Worm (Caenorhabditis elegans) whole organism, early embryonic: Measurements from ENCODE around the gene col-133.

ENCODE experiments used
- B0310.2 ChIP-seq: sonication (generic microtip); optimal IDR thresholded peaks from 2 replicates; lab custom pipeline; 2016; ENCODE audit warnings: mild to moderate bottlenecking, missing genetic modification characterization, missing compliant biosample characterization
- F13C5.2 ChIP-seq: sonication (generic microtip); optimal IDR thresholded peaks from 2 replicates; lab custom pipeline; 2017; ENCODE audit warnings: mild to moderate bottlenecking, missing genetic modification characterization, inconsistent platforms, missing compliant biosample characterization
- aly-1 ChIP-seq: sonication (generic microtip); optimal IDR thresholded peaks from 2 replicates; lab custom pipeline; 2016; ENCODE audit warnings: missing genetic modification characterization, missing compliant biosample characterization
- ama-1 ChIP-seq: fragments of 150-350 bp; optimal IDR thresholded peaks from 2 replicates; lab custom pipeline; 2014
- ceh-13 ChIP-seq: fragments of 200-800 bp; sonication (Bioruptor generic); optimal IDR thresholded peaks from 2 replicates; lab custom pipeline; 2018; ENCODE audit warnings: mild to moderate bottlenecking, missing genetic modification characterization, missing compliant biosample characterization
- ceh-36 ChIP-seq: sonication (generic microtip); optimal IDR thresholded peaks from 2 replicates; lab custom pipeline; 2016; ENCODE audit warnings: missing genetic modification characterization, inconsistent platforms, missing compliant biosample characterization
- ets-7 ChIP-seq: sonication (generic microtip); optimal IDR thresholded peaks from 2 replicates; lab custom pipeline; 2016; ENCODE audit warnings: missing genotype, missing genetic modification characterization, missing compliant biosample characterization
- flt-1 ChIP-seq: fragments of 200-800 bp; sonication (Bioruptor generic); IDR thresholded peaks from 2 replicates; pipeline ENCODE4 v1.3.6; 2022; ENCODE audit warnings: missing genetic modification characterization, missing compliant biosample characterization
- hmbx-1 ChIP-seq: sonication (generic microtip); optimal IDR thresholded peaks from 2 replicates; lab custom pipeline; 2016; ENCODE audit warnings: mild to moderate bottlenecking, missing genetic modification characterization, missing compliant biosample characterization
- hmg-4 ChIP-seq: fragments of 200-800 bp; sonication (Bioruptor generic); optimal IDR thresholded peaks from 2 replicates; lab custom pipeline; 2018; ENCODE audit warnings: mild to moderate bottlenecking, missing genetic modification characterization, missing compliant biosample characterization
- hnd-1 ChIP-seq: sonication (generic microtip); optimal IDR thresholded peaks from 2 replicates; lab custom pipeline; 2016; ENCODE audit warnings: missing genetic modification characterization, missing compliant biosample characterization
- pes-1 ChIP-seq: fragments of 200-800 bp; sonication (Bioruptor generic); IDR thresholded peaks from 2 replicates; pipeline ENCODE4 v1.3.6; 2022; ENCODE audit warnings: missing genetic modification reagents, missing genetic modification characterization, missing compliant biosample characterization
- scrt-1 ChIP-seq: fragments of 200-800 bp; sonication (Bioruptor generic); IDR thresholded peaks from 2 replicates; pipeline ENCODE4 v1.3.6; 2022; ENCODE audit warnings: missing genetic modification characterization, missing compliant biosample characterization
- sea-1 ChIP-seq: fragments of 200-800 bp; sonication (Bioruptor generic); conservative IDR thresholded peaks from 2 replicates; pipeline ENCODE4 v1.3.6; 2022; ENCODE audit warnings: missing genetic modification characterization, missing compliant biosample characterization
- tbx-11 ChIP-seq: fragments of 200-800 bp; sonication (Bioruptor generic); IDR thresholded peaks from 2 replicates; pipeline ENCODE4 v1.3.6; 2022; ENCODE audit warnings: missing genetic modification characterization, missing compliant biosample characterization
- tbx-37 ChIP-seq: fragments of 200-800 bp; sonication (Bioruptor generic); conservative IDR thresholded peaks from 2 replicates; pipeline ENCODE4 v1.3.6; 2022; ENCODE audit warnings: missing genetic modification reagents, missing genetic modification characterization, missing compliant biosample characterization
- tra-4 ChIP-seq: sonication (generic microtip); optimal IDR thresholded peaks from 2 replicates; lab custom pipeline; 2017; ENCODE audit warnings: missing genetic modification characterization, missing compliant biosample characterization

col-133 gene

ce11 chrIV:14066403-14066802 is 32.8 kb downstream of the col-133 start:
- TF ChIP-seq flt-1 (no peak), ama-1 (lab: Kevin White, UChicago) (no peak), hmbx-1 (tag; lab: Kevin White, UChicago) (no peak)

DNA sequence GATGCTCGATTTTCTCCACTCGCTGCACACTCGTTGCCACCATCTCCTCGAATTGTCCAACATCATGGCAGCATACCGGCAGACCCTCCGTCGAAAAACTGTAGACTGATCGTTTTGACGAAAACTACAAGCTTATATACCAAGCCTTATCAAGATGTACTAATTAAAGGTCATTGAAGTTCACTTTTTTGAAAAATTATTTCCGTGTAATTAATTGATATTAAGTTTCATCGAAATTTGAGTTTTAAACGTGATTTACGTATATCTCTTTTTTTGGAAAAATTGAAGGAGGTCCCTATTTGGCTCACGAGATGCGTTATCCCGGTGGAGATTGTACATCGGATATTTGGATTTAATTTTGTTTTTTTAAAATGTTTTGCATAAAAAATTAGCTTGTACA is 38.5 kb downstream of the col-133 start, which contains the start of gene Y37A1B.4:
TSS of gene Y37A1B.4 (minus strand) at position 101 of the 400 bp plus-strand sequence.
- no peak for TF ChIP-seq hmg-4 (GFP tag; lab: Kevin White, UChicago)
- no peak for TF ChIP-seq F13C5.2
- TF ChIP-seq ets-7 (tag; lab: Kevin White, UChicago) = no peak
- TF ChIP-seq aly-1 (tag; lab: Kevin White, UChicago) = no peak
- no peak for TF ChIP-seq hmbx-1 (tag; lab: Kevin White, UChicago)
- no peak for TF ChIP-seq tbx-37 (GFP tag; lab: Robert Waterston, UW)
- no peak for TF ChIP-seq ceh-13
- TF ChIP-seq ama-1 (lab: Kevin White, UChicago) = no peak
- no peak for TF ChIP-seq sea-1 (GFP tag; lab: Robert Waterston, UW)
- no peak for TF ChIP-seq tbx-11 (GFP tag; lab: Robert Waterston, UW)
- no peak for TF ChIP-seq hnd-1
- TF ChIP-seq pes-1 (GFP tag; lab: Robert Waterston, UW) = no peak

DNA sequence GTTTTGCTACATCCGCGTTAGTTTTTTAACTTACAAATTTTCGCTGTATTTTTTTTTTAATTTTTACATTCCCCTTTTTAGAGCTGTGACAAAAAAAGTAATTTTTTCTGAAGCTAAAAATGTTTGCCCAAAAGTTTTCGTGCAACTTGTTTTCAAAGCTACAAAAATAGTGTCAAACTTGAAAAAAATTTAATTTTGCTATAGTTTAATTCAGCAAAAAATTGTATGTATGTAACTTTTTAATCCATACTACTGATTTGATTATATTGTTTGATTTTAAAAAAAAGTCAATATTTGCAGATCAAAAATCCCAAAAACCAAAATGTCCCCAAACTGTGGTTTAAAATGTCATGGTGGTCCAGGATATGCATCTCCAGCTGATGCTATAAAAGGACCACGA is 48.3 kb downstream of the col-133 start, which contains the start of gene semo-1:
TSS of gene semo-1 (plus strand) at position 301 of the 400 bp plus-strand sequence.
- TF ChIP-seq pes-1 (GFP tag; lab: Robert Waterston, UW) = no peak
- TF ChIP-seq ceh-36 (tag; lab: Kevin White, UChicago) = no peak
- no peak for TF ChIP-seq F13C5.2
- no peak for TF ChIP-seq ama-1 (lab: Kevin White, UChicago)
- no peak for TF ChIP-seq hmbx-1 (tag; lab: Kevin White, UChicago)
- TF ChIP-seq tra-4 (tag; lab: Kevin White, UChicago) = no peak

- TF ChIP-seq scrt-1 (GFP tag; lab: Robert Waterston, UW) (no peak), tra-4 (tag; lab: Kevin White, UChicago) (no peak), F13C5.2 (no peak), aly-1 (tag; lab: Kevin White, UChicago) (no peak), flt-1 (no peak), tbx-11 (GFP tag; lab: Robert Waterston, UW) (no peak), sea-1 (GFP tag; lab: Robert Waterston, UW) (no peak), hnd-1 (no peak), B0310.2 (tag; lab: Kevin White, UChicago) (no peak)
These were observed 48.7 kb downstream of the col-133 start for ce11 chrIV:14050442-14050841.
